Worm (Caenorhabditis elegans): ENCODE measurements around the gene cec-3.

DNA sequence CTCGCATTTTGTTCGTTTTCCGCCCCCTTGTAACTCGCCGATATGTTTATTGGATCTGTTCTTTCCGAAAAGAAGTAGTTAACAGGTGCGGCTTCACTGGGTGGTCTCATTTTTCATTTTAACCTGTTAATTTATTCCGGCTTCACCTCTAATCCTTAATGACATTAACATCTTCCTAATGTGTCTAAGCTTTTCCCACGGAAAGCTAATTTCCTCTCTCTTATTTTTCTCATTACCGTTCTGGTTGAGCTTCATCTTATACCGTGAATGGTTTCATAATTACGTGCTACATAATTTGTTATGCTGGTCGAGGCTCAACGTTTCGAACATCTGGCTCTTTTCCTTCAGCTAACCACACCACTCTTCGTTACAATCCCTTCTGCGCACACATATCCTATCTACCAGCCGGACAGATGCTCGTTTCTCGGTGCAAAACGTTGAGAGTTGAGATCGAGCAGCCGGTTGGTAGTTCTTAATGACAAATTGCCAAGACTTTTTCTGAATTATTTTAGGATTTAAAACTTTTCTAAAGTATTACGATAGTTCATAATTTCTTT, 48.0 kb downstream of the cec-3 start:
- no peak for TF ChIP-seq ceh-30 (tag; optimal IDR thresholded peaks at IDR 0.05)
- TF ChIP-seq hlh-6 (tag; optimal IDR thresholded peaks at IDR 0.05) = no peak
- TF ChIP-seq ceh-24 (tag; optimal IDR thresholded peaks at IDR 0.05) = no peak
